Fruit fly (Drosophila melanogaster): ENCODE results near the gene Capr.

DNA sequence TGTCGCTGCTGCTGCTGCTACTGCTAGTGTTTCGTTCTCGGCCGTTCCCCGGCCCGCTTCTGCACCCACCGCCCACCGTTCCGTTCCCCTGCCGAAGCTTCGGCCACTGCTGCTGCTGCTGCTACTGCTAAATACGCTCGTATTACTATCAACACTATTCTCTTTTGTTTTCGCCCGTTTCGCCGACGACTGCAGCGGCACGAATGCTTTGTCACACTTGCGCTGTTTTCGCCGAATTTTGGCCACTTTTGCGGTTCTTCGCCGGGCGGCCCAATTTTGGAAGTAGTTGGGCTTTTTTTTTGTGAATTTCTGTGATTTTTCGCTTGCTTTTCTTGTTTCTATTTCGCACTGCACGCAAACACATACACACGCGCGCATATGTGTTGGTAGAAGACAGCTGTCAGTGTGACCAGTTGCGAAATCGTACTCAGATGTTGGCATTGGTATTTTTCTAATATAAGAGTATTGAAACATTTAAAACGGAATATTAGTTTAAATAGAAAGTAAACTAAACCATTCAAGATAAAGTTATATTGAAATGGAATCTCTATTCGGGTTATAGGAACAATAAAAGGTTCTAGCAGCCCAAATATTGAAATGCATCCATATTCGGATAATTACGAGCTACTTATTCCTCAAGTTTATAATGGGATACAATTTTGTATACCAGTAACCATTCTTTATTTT lies 51.2 kb downstream of the Capr start, which contains the start of gene not:
- TF ChIP-seq CG8478 (optimal IDR thresholded peaks at IDR 0.05) = no peak
- no peak for TF ChIP-seq CTCF (optimal IDR thresholded peaks at IDR 0.05)
